Worm (Caenorhabditis elegans) whole organism, L3 larva: ENCODE results near the gene rsa-2.

Experiments
- R02D3.7 ChIP-seq: fragments of 150-350 bp; optimal IDR thresholded peaks from 2 replicates; lab custom pipeline; 2014; ENCODE audit warnings: missing biosample characterization, missing genetic modification characterization
- ZK546.5 ChIP-seq: sonication (generic microtip); optimal IDR thresholded peaks from 2 replicates; lab custom pipeline; 2017; ENCODE audit warnings: missing biosample characterization, missing genetic modification characterization
- egl-27 ChIP-seq: sonication (generic microtip); optimal IDR thresholded peaks from 4 replicates; lab custom pipeline; 2017; ENCODE audit warnings: missing biosample characterization, missing genetic modification reagents, missing genetic modification characterization
- elt-1 ChIP-seq: fragments of 150-350 bp; optimal IDR thresholded peaks from 2 replicates; lab custom pipeline; 2014; ENCODE audit warnings: missing biosample characterization, missing genetic modification characterization
- jun-1 ChIP-seq: fragments of 150-350 bp; optimal IDR thresholded peaks from 2 replicates; lab custom pipeline; 2014; ENCODE audit warnings: missing biosample characterization, missing genetic modification reagents, missing genetic modification characterization
- lin-39 ChIP-seq: fragments of 150-350 bp; optimal IDR thresholded peaks from 2 replicates; lab custom pipeline; 2018; ENCODE audit warnings: missing biosample characterization, missing genetic modification reagents, missing genetic modification characterization
- pha-4 ChIP-seq: fragments of 150-350 bp; optimal IDR thresholded peaks from 2 replicates; lab custom pipeline; 2014; ENCODE audit warnings: missing biosample characterization, missing genetic modification reagents, missing genetic modification characterization
- tbx-2 ChIP-seq: sonication (generic microtip); optimal IDR thresholded peaks from 2 replicates; lab custom pipeline; 2016; ENCODE audit warnings: mild to moderate bottlenecking, missing genetic modification characterization, missing compliant biosample characterization

DNA sequence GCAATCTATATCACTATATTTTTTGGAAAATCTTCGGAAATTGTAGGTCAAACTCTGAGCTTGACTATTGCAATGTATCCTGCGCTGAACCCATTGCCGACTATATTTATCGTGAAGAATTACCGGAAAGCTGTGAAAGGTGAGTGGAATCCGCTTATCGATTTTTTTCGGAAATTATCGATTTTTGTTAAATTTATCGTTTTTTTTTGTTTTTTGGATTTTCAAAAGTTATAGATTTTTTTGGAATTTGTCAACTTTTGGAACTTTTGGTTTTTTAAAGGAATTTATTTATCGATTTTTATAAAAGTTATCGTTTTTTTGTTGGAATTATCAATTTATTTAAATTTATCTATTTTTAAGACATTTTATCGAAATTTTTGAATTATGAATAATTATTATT, 13.5 kb downstream of the rsa-2 start:
- TF ChIP-seq ZK546.5 (tag; lab: Kevin White, UChicago) (no peak), elt-1 (tag; lab: Kevin White, UChicago) (no peak), lin-39 (no peak), jun-1 (tag; lab: Kevin White, UChicago) (no peak), tbx-2 (no peak), pha-4 (no peak), R02D3.7 (tag; lab: Kevin White, UChicago) (no peak), egl-27 (tag; lab: Kevin White, UChicago) (no peak)
